Worm (Caenorhabditis elegans): Measurements from ENCODE around the gene cdr-3.
"Not testable (repeated sequence)": the region's sequence is repeated elsewhere in the genome, so short reads cannot be mapped to it uniquely, and the experiment has no call there.

Gene cdr-3

DNA sequence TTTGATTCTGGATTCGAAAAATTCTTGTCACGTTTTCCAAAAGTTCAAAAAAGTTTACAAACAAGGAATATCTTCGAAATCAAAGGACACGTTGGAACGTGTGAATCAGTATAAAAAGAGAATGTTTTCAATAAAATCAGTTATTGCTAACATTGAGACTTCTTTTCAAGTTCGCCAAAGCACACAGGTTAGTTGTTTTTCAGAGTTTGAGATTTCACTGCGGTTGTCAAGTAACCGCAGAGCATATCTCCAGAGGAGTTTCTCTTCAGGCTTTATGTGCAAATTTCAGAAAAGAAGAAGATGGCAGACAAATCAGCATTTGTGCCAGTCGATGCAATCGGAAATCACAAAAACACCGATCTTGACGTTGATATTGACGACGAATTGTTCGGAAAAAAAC lies 31.0 kb downstream of the cdr-3 start, which contains the start of gene K01D12.15:
K01D12.15 (plus strand) TSS at position 301 of the 400 bp plus-strand sequence.
- TF ChIP-seq unc-62 (GFP tag; optimal IDR thresholded peaks at IDR 0.05): no peak

- TF ChIP-seq unc-62 (GFP tag; optimal IDR thresholded peaks at IDR 0.05): no peak
Measured at ce11 chrV:12377256-12377655, 39.9 kb downstream of the cdr-3 start, which contains the start of gene K01D12.1. TSS of gene K01D12.1 (plus strand) at chrV:12377556.

DNA sequence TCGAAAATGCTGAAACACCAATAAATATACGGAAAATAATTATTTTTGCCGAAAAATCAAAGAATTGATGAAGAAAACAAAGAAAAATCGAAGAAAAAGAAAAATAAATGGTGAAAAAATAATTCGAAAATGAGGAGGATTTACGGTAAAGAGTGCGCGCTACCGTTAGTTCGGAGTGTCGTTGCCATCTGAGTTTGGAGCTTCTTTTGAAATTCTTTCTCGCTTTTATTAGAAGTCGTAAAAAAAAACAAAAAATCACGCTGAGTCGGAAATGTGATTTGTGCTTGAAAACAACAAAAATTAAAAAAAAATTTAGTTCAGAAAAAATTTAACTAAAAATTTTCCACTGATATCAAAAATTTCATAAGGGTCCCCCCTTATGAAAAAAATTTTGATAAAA lies 42.9 kb downstream of the cdr-3 start, which contains the start of gene F23H12.10:
F23H12.10 (minus strand) TSS at position 12 of the 400 bp plus-strand sequence.
- not testable (repeated sequence) for TF ChIP-seq unc-62 (GFP tag; optimal IDR thresholded peaks at IDR 0.05)

- TF ChIP-seq unc-62 (GFP tag; optimal IDR thresholded peaks at IDR 0.05): no peak
Measured at ce11 chrV:12371386-12371785, 45.8 kb downstream of the cdr-3 start, which contains the start of gene F23H12.7. TSS of gene F23H12.7 (plus strand) at chrV:12371686.

- no peak for TF ChIP-seq unc-62 (GFP tag; optimal IDR thresholded peaks at IDR 0.05)
Measured at ce11 chrV:12369437-12369836, 47.7 kb downstream of the cdr-3 start, which contains the start of gene gcy-13. TSS of gene gcy-13 (minus strand) at chrV:12369537.

Data from whole organism, dauer.